Fruit fly (Drosophila melanogaster) whole organism, embryonic: Measurements from ENCODE around the gene sdk.

Experiments
- Bteb2 ChIP-seq: fragments of 200-800 bp; sonication (Bioruptor generic); optimal IDR thresholded peaks from 2 replicates; lab custom pipeline; 2016; ENCODE audit warnings: missing biosample characterization, missing genetic modification characterization
- CG10321 ChIP-seq: fragments of 200-800 bp; sonication (Bioruptor generic); IDR thresholded peaks from 2 replicates; pipeline ENCODE4 v1.3.6; 2022; ENCODE audit warnings: missing biosample characterization, missing genetic modification characterization
- CG11085 ChIP-seq: fragments of 200-800 bp; sonication (Bioruptor generic); IDR thresholded peaks from 2 replicates; pipeline ENCODE4 v1.3.6; 2022; ENCODE audit warnings: missing biosample characterization, missing genetic modification characterization
- CG11398 ChIP-seq: fragments of 200-800 bp; sonication (Bioruptor generic); optimal IDR thresholded peaks from 2 replicates; lab custom pipeline; 2016; ENCODE audit warnings: missing biosample characterization, missing genetic modification characterization
- CG12236 ChIP-seq: fragments of 200-800 bp; sonication (Bioruptor generic); optimal IDR thresholded peaks from 2 replicates; lab custom pipeline; 2016; ENCODE audit warnings: missing biosample characterization, missing genetic modification characterization
- CG13775 ChIP-seq: fragments of 200-800 bp; sonication (Bioruptor generic); optimal IDR thresholded peaks from 3 replicates; lab custom pipeline; 2017; ENCODE audit warnings: missing biosample characterization, mild to moderate bottlenecking, missing genetic modification characterization
- CG15269 ChIP-seq: fragments of 200-800 bp; sonication (Bioruptor generic); optimal IDR thresholded peaks from 2 replicates; lab custom pipeline; 2018; ENCODE audit warnings: missing biosample characterization, mild to moderate bottlenecking, missing genetic modification characterization, moderate library complexity
- CG1603 ChIP-seq: fragments of 200-800 bp; sonication (Bioruptor generic); optimal IDR thresholded peaks from 2 replicates; lab custom pipeline; 2019; ENCODE audit warnings: missing biosample characterization, mild to moderate bottlenecking, missing genetic modification characterization, moderate library complexity
- CG16813 ChIP-seq: fragments of 200-800 bp; sonication (Bioruptor generic); IDR thresholded peaks from 3 replicates; pipeline ENCODE4 v1.3.6; 2022; ENCODE audit warnings: missing biosample characterization, missing genetic modification characterization; ENCODE audit not compliant: partially characterized antibody
- CG17359 ChIP-seq: fragments of 200-800 bp; sonication (Bioruptor generic); optimal IDR thresholded peaks from 3 replicates; lab custom pipeline; 2018; ENCODE audit warnings: missing biosample characterization, mild to moderate bottlenecking, missing genetic modification characterization, moderate library complexity
- CG1792 ChIP-seq: fragments of 200-800 bp; sonication (Bioruptor generic); optimal IDR thresholded peaks from 2 replicates; lab custom pipeline; 2016; ENCODE audit warnings: missing biosample characterization, missing genetic modification characterization
- CG18011 ChIP-seq: fragments of 200-800 bp; sonication (Bioruptor generic); optimal IDR thresholded peaks from 2 replicates; lab custom pipeline; 2017; ENCODE audit warnings: missing biosample characterization, missing genetic modification characterization, mild to moderate bottlenecking, moderate library complexity, missing genotype
- CG18599 ChIP-seq: fragments of 200-800 bp; sonication (Bioruptor generic); optimal IDR thresholded peaks from 3 replicates; lab custom pipeline; 2017; ENCODE audit warnings: missing biosample characterization, missing genetic modification characterization, mild to moderate bottlenecking, moderate library complexity, missing genetic modification reagents
- CG2202 ChIP-seq: fragments of 200-800 bp; sonication (Bioruptor generic); optimal IDR thresholded peaks from 2 replicates; lab custom pipeline; 2018; ENCODE audit warnings: missing biosample characterization, mild to moderate bottlenecking, missing genetic modification characterization
- CG31441 ChIP-seq: fragments of 200-800 bp; sonication (Bioruptor generic); IDR thresholded peaks from 2 replicates; pipeline ENCODE4 v1.3.6; 2022; ENCODE audit warnings: missing biosample characterization, missing genetic modification characterization
- CG3726 ChIP-seq: fragments of 200-800 bp; sonication (Bioruptor generic); IDR thresholded peaks from 3 replicates; pipeline ENCODE4, ENCODE4 v1.3.6; 2022; ENCODE audit warnings: missing biosample characterization, missing genetic modification characterization
- CG3838 ChIP-seq: fragments of 200-800 bp; sonication (Bioruptor generic); optimal IDR thresholded peaks from 3 replicates; lab custom pipeline; 2016; ENCODE audit warnings: missing biosample characterization, missing genetic modification characterization
- CG4360 ChIP-seq: fragments of 200-800 bp; sonication (Bioruptor generic); IDR thresholded peaks from 2 replicates; pipeline ENCODE4 v1.3.6; 2022; ENCODE audit warnings: missing biosample characterization, missing genetic modification characterization
- CG6683 ChIP-seq: fragments of 200-800 bp; sonication (Bioruptor generic); optimal IDR thresholded peaks from 2 replicates; lab custom pipeline; 2017; ENCODE audit warnings: missing biosample characterization, mild to moderate bottlenecking, missing genetic modification characterization, missing genetic modification reagents
- CG6765 ChIP-seq: fragments of 200-800 bp; sonication (Bioruptor generic); optimal IDR thresholded peaks from 3 replicates; lab custom pipeline; 2017; ENCODE audit warnings: missing biosample characterization, mild to moderate bottlenecking, missing genetic modification characterization
- CG8944 ChIP-seq: fragments of 200-800 bp; sonication (Bioruptor generic); optimal IDR thresholded peaks from 3 replicates; lab custom pipeline; 2016; ENCODE audit warnings: missing biosample characterization, missing genetic modification characterization
- CG9876 ChIP-seq: fragments of 200-800 bp; sonication (Bioruptor generic); optimal IDR thresholded peaks from 2 replicates; lab custom pipeline; 2016; ENCODE audit warnings: missing biosample characterization, missing genetic modification characterization
- CTCF ChIP-seq: fragments of 200-800 bp; sonication (Bioruptor generic); optimal IDR thresholded peaks from 2 replicates; lab custom pipeline; 2017; ENCODE audit warnings: missing biosample characterization, mild to moderate bottlenecking, missing genetic modification characterization, moderate library complexity
- CoRest ChIP-seq: fragments of 200-800 bp; sonication (Bioruptor generic); optimal IDR thresholded peaks from 3 replicates; lab custom pipeline; 2018; ENCODE audit warnings: missing biosample characterization, mild to moderate bottlenecking, missing genetic modification characterization, moderate library complexity
- CrebB ChIP-seq: fragments of 200-800 bp; sonication (Bioruptor generic); optimal IDR thresholded peaks from 3 replicates; lab custom pipeline; 2018; ENCODE audit warnings: missing biosample characterization, mild to moderate bottlenecking, missing genetic modification characterization
- D19B ChIP-seq: fragments of 200-800 bp; sonication (Bioruptor generic); optimal IDR thresholded peaks from 2 replicates; lab custom pipeline; 2017; ENCODE audit warnings: missing biosample characterization, mild to moderate bottlenecking, missing genetic modification characterization
- Dfd ChIP-seq, 2 experiments: fragments of >200 bp; optimal IDR thresholded peaks; 2 replicates each; lab custom pipeline; 2017; ENCODE audit warnings: missing biosample characterization in 2 of 2, missing genetic modification characterization in 2 of 2
- Myb ChIP-seq: fragments of 200-800 bp; sonication (Bioruptor generic); optimal IDR thresholded peaks from 2 replicates; lab custom pipeline; 2016; ENCODE audit warnings: missing biosample characterization, missing genetic modification characterization
- NC2α ChIP-seq: fragments of 200-800 bp; sonication (Bioruptor generic); optimal IDR thresholded peaks from 2 replicates; lab custom pipeline; 2016; ENCODE audit warnings: missing biosample characterization, missing genetic modification characterization
- NFAT ChIP-seq: fragments of 200-800 bp; sonication (Bioruptor generic); IDR thresholded peaks from 2 replicates; pipeline ENCODE4 v1.3.6; 2022; ENCODE audit warnings: missing biosample characterization, missing genetic modification characterization
- Nf-YA ChIP-seq: fragments of 200-800 bp; sonication (Bioruptor generic); IDR thresholded peaks from 2 replicates; pipeline ENCODE4 v1.3.6; 2022; ENCODE audit warnings: missing biosample characterization, missing genetic modification characterization
- Nf-YB ChIP-seq: fragments of 200-800 bp; sonication (Bioruptor generic); optimal IDR thresholded peaks from 3 replicates; lab custom pipeline; 2019; ENCODE audit warnings: missing biosample characterization, mild to moderate bottlenecking, missing genetic modification characterization, moderate library complexity
- NfI ChIP-seq: fragments of 200-800 bp; sonication (Bioruptor generic); optimal IDR thresholded peaks from 3 replicates; lab custom pipeline; 2018; ENCODE audit warnings: missing biosample characterization, mild to moderate bottlenecking, missing genetic modification characterization, moderate library complexity
- Taf1 ChIP-seq: fragments of 200-800 bp; sonication (Bioruptor generic); IDR thresholded peaks from 2 replicates; pipeline ENCODE4 v1.3.6; 2022; ENCODE audit warnings: missing biosample characterization, missing genetic modification characterization
- Tbp ChIP-seq: fragments of >200 bp; optimal IDR thresholded peaks from 2 replicates; lab custom pipeline; 2018; ENCODE audit warnings: missing biosample characterization, missing genetic modification characterization
- ap ChIP-seq: fragments of 200-800 bp; sonication (Bioruptor generic); IDR thresholded peaks from 2 replicates; pipeline ENCODE4 v1.3.6; 2022; ENCODE audit warnings: missing biosample characterization, missing genetic modification characterization
- corto ChIP-seq: fragments of 200-800 bp; sonication (Bioruptor generic); optimal IDR thresholded peaks from 2 replicates; lab custom pipeline; 2016; ENCODE audit warnings: missing biosample characterization, mild to moderate bottlenecking, missing genetic modification characterization, moderate library complexity
- da ChIP-seq: fragments of 200-800 bp; sonication (Bioruptor generic); optimal IDR thresholded peaks from 2 replicates; lab custom pipeline; 2016; ENCODE audit warnings: missing biosample characterization, missing genetic modification characterization
- dati ChIP-seq: fragments of 200-800 bp; sonication (Bioruptor generic); IDR thresholded peaks from 2 replicates; pipeline ENCODE4 v1.3.6; 2022; ENCODE audit warnings: missing biosample characterization, missing genetic modification characterization
- ems ChIP-seq: fragments of 200-800 bp; sonication (Bioruptor generic); optimal IDR thresholded peaks from 3 replicates; lab custom pipeline; 2016; ENCODE audit warnings: missing biosample characterization, missing genetic modification characterization
- esg ChIP-seq: fragments of 200-800 bp; sonication (Bioruptor generic); conservative IDR thresholded peaks from 2 replicates; pipeline ENCODE4 v1.3.6; 2022; ENCODE audit warnings: missing biosample characterization, missing genetic modification characterization
- fd102C ChIP-seq: fragments of 200-800 bp; sonication (Bioruptor generic); optimal IDR thresholded peaks from 2 replicates; lab custom pipeline; 2018; ENCODE audit warnings: missing biosample characterization, mild to moderate bottlenecking, missing genetic modification characterization, moderate library complexity
- her ChIP-seq: fragments of 200-800 bp; sonication (Bioruptor generic); optimal IDR thresholded peaks from 2 replicates; lab custom pipeline; 2016; ENCODE audit warnings: missing biosample characterization, missing genetic modification characterization
- jumu ChIP-seq: fragments of 200-800 bp; sonication (Bioruptor generic); optimal IDR thresholded peaks from 3 replicates; lab custom pipeline; 2016; ENCODE audit warnings: missing biosample characterization, missing genetic modification characterization
- kah ChIP-seq: fragments of 200-800 bp; sonication (Bioruptor generic); optimal IDR thresholded peaks from 2 replicates; lab custom pipeline; 2018; ENCODE audit warnings: missing biosample characterization, mild to moderate bottlenecking, missing genetic modification characterization
- ken ChIP-seq: fragments of 200-800 bp; sonication (Bioruptor generic); IDR thresholded peaks from 3 replicates; pipeline ENCODE4 v1.3.6; 2022; ENCODE audit warnings: missing biosample characterization, missing genetic modification characterization
- lov ChIP-seq, 2 experiments: fragments of 200-800 bp in 1 of 2; fragments of >200 bp in 1 of 2; sonication (Bioruptor generic) in 1 of 2; IDR thresholded peaks in 1 of 2; optimal IDR thresholded peaks in 1 of 2; 2 replicates in 1 of 2; 3 replicates in 1 of 2; pipeline versions ENCODE4 v1.3.6 to Lab custom; 2017 to 2022; ENCODE audit warnings: missing biosample characterization in 1 of 2, missing genetic modification characterization in 1 of 2
- oc ChIP-seq: fragments of 200-800 bp; sonication (Bioruptor generic); optimal IDR thresholded peaks from 2 replicates; lab custom pipeline; 2018; ENCODE audit warnings: missing biosample characterization, mild to moderate bottlenecking, missing genetic modification characterization, moderate library complexity
- org-1 ChIP-seq: fragments of 200-800 bp; sonication (Bioruptor generic); optimal IDR thresholded peaks from 2 replicates; lab custom pipeline; 2017; ENCODE audit warnings: missing biosample characterization, missing genetic modification characterization
- otp ChIP-seq: fragments of 200-800 bp; sonication (Bioruptor generic); IDR thresholded peaks from 3 replicates; pipeline ENCODE4, ENCODE4 v1.3.6; 2022; ENCODE audit warnings: missing biosample characterization, missing genetic modification characterization
- twi ChIP-seq: fragments of 200-800 bp; optimal IDR thresholded peaks from 2 replicates; lab custom pipeline; 2019; ENCODE audit warnings: missing biosample characterization, mild to moderate bottlenecking, missing genetic modification characterization, moderate library complexity
- vvl ChIP-seq: fragments of 200-800 bp; sonication (Bioruptor generic); IDR thresholded peaks from 2 replicates; pipeline ENCODE4 v1.3.6; 2022; ENCODE audit warnings: missing biosample characterization, missing genetic modification characterization
- wor ChIP-seq: fragments of 200-800 bp; sonication (Bioruptor generic); IDR thresholded peaks from 2 replicates; pipeline ENCODE4 v1.3.6; 2022; ENCODE audit warnings: missing biosample characterization, missing genetic modification characterization

sdk gene

DNA sequence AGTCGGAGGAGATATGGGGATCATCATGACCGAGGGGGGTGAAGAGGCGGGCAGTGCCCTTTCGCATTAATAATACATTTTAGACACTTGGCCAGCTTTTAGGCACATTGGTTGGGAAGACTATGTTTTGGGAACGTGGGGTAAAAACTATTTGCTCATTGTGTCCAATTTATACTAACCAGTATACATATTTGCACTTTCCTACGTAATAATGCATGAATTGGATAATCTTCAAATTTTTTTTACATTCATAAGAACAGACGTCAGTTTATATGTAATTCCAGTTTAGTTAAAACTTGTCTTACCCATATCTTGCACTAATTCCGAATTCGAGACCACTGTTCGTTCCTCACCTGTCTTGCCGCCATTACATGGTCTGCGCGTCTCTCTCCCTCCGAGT lies 92.7 kb downstream of the sdk start (continued):
- TF ChIP-seq CG6765, result no peak
- peak; percentile 30; the same call in 1 of the 2 replicates for TF ChIP-seq vvl (GFP tag; lab: Robert Waterston, UW)
- TF ChIP-seq twi (tag; lab: Kevin White, UChicago), result no peak
- no peak for TF ChIP-seq CG31441
- no peak for TF ChIP-seq Taf1 (GFP tag; lab: Robert Waterston, UW)
- TF ChIP-seq fd102C (GFP tag; lab: Kevin White, UChicago), result no peak
- no peak for TF ChIP-seq ems (GFP tag; lab: Kevin White, UChicago)
- TF ChIP-seq CG4360, result no peak
- no peak for TF ChIP-seq da (GFP tag; lab: Kevin White, UChicago)
- no peak for TF ChIP-seq Myb
- no peak for TF ChIP-seq oc (tag; lab: Kevin White, UChicago)
- no peak for TF ChIP-seq CG2202
- peak; percentile 16 for TF ChIP-seq Nf-YB (GFP tag; lab: Kevin White, UChicago)
- no peak for TF ChIP-seq ap
- TF ChIP-seq lov (optimal IDR thresholded peaks at IDR 0.05; lab: Kevin White, UChicago), result no peak
- no peak for TF ChIP-seq lov (GFP tag; IDR thresholded peaks at IDR 0.05; lab: Robert Waterston, UW)
- TF ChIP-seq org-1 (GFP tag; lab: Kevin White, UChicago), result peak; percentile 41
- TF ChIP-seq Nf-YA (GFP tag; lab: Robert Waterston, UW), result no peak
- TF ChIP-seq dati (GFP tag; lab: Robert Waterston, UW), result no peak
- no peak for TF ChIP-seq CTCF (GFP tag; lab: Kevin White, UChicago)
- TF ChIP-seq Bteb2 (GFP tag; lab: Kevin White, UChicago), result no peak
- TF ChIP-seq CG12236 (GFP tag; lab: Kevin White, UChicago), result no peak
- peak; percentile 28 for TF ChIP-seq CG15269 (tag; lab: Kevin White, UChicago)
- TF ChIP-seq CG13775 (GFP tag; lab: Kevin White, UChicago), result no peak
- TF ChIP-seq CoRest, result peak; percentile 19
- TF ChIP-seq Dfd (GFP tag; optimal IDR thresholded peaks at IDR 0.05; lab: Kevin White, UChicago), result no peak
- TF ChIP-seq otp (GFP tag; lab: Robert Waterston, UW), result no peak; the same call in 2 of the 3 replicates
- no peak for TF ChIP-seq her (GFP tag; lab: Kevin White, UChicago)
- no peak for TF ChIP-seq Tbp (GFP tag; lab: Kevin White, UChicago)
- TF ChIP-seq esg (GFP tag; lab: Robert Waterston, UW), result no peak
- TF ChIP-seq NC2α (GFP tag; lab: Kevin White, UChicago), result no peak
- TF ChIP-seq CG8944 (GFP tag; lab: Kevin White, UChicago), result no peak
- TF ChIP-seq kah (GFP tag; lab: Kevin White, UChicago), result no peak
- peak; percentile 12 for TF ChIP-seq CG18599
- no peak for TF ChIP-seq D19B
- TF ChIP-seq CG18011 (GFP tag; lab: Kevin White, UChicago), result no peak
- TF ChIP-seq corto, result no peak
- TF ChIP-seq CG1603 (tag; lab: Kevin White, UChicago), result peak; percentile 26
- TF ChIP-seq CG3838 (GFP tag; lab: Kevin White, UChicago), result no peak
- TF ChIP-seq CG11085 (GFP tag; lab: Robert Waterston, UW), result no peak
- no peak for TF ChIP-seq CG11398 (GFP tag; lab: Kevin White, UChicago)
- no peak for TF ChIP-seq CG6683 (GFP tag; lab: Kevin White, UChicago)
- no peak for TF ChIP-seq CrebB (tag; lab: Kevin White, UChicago)
- no peak for TF ChIP-seq wor (GFP tag; lab: Robert Waterston, UW)
- peak; percentile 11 for TF ChIP-seq NfI (GFP tag; lab: Kevin White, UChicago)
- no peak for TF ChIP-seq CG10321
- no peak for TF ChIP-seq CG16813 (GFP tag; lab: Robert Waterston, UW)
- TF ChIP-seq CG3726 (GFP tag; lab: Robert Waterston, UW), result no peak
- TF ChIP-seq CG9876 (GFP tag; lab: Kevin White, UChicago), result no peak
- TF ChIP-seq ken (GFP tag; lab: Robert Waterston, UW), result no peak
- TF ChIP-seq NFAT (GFP tag; lab: Robert Waterston, UW), result no peak
- peak; percentile 20 for TF ChIP-seq jumu (GFP tag; lab: Kevin White, UChicago)
- no peak for TF ChIP-seq CG1792 (GFP tag; lab: Kevin White, UChicago)
- TF ChIP-seq CG17359 (tag; lab: Kevin White, UChicago), result peak; percentile 36
